Fruit fly (Drosophila melanogaster) whole organism, wandering third instar larva: Measurements from ENCODE around the gene CG32568.

Experiments used
- Abd-B ChIP-seq: fragments of >200 bp; optimal IDR thresholded peaks from 2 replicates; lab custom pipeline; 2017; ENCODE audit warnings: missing biosample characterization, missing genetic modification characterization
- CG32264 ChIP-seq: fragments of 200-800 bp; sonication (Bioruptor generic); optimal IDR thresholded peaks from 2 replicates; lab custom pipeline; 2016; ENCODE audit warnings: missing biosample characterization, missing genetic modification characterization
- CG9705 ChIP-seq: fragments of 200-800 bp; sonication (Bioruptor generic); optimal IDR thresholded peaks from 2 replicates; lab custom pipeline; 2018; ENCODE audit warnings: missing biosample characterization, mild to moderate bottlenecking, missing genetic modification characterization
- CrebA ChIP-seq: fragments of 200-800 bp; sonication (Bioruptor generic); optimal IDR thresholded peaks from 2 replicates; lab custom pipeline; 2016; ENCODE audit warnings: missing biosample characterization, mild to moderate bottlenecking, missing genetic modification characterization, borderline replicate concordance
- Dfd ChIP-seq: fragments of >200 bp; optimal IDR thresholded peaks from 2 replicates; lab custom pipeline; 2017; ENCODE audit warnings: missing biosample characterization, missing genetic modification characterization
- Dif ChIP-seq: fragments of 200-275, 200-300 bp; sonication (Bioruptor generic); optimal IDR thresholded peaks from 2 replicates; lab custom pipeline; 2018; ENCODE audit warnings: missing biosample characterization, missing genetic modification characterization; ENCODE audit not compliant: partially characterized antibody
- GATAd ChIP-seq: sonication (Bioruptor generic); optimal IDR thresholded peaks from 2 replicates; lab custom pipeline; 2016; ENCODE audit warnings: missing biosample characterization, missing genetic modification characterization
- HLH106 ChIP-seq: fragments of 200-800 bp; optimal IDR thresholded peaks from 3 replicates; lab custom pipeline; 2019; ENCODE audit warnings: missing biosample characterization, mild to moderate bottlenecking, missing genetic modification characterization, moderate library complexity
- Hnf4 ChIP-seq: fragments of 200-800 bp; sonication (Bioruptor generic); optimal IDR thresholded peaks from 2 replicates; lab custom pipeline; 2016; ENCODE audit warnings: missing biosample characterization, mild to moderate bottlenecking, missing genetic modification characterization
- Hr78 ChIP-seq: fragments of >200 bp; optimal IDR thresholded peaks from 2 replicates; lab custom pipeline; 2017; ENCODE audit warnings: missing biosample characterization, missing genetic modification characterization
- Hr83 ChIP-seq: fragments of 200-300 bp; sonication (Bioruptor generic); optimal IDR thresholded peaks from 2 replicates; lab custom pipeline; 2016; ENCODE audit warnings: missing biosample characterization, mild to moderate bottlenecking, missing genetic modification characterization, moderate library complexity; ENCODE audit not compliant: poor library complexity, severe bottlenecking
- Jra ChIP-seq: sonication (Bioruptor generic); optimal IDR thresholded peaks from 2 replicates; lab custom pipeline; 2016; ENCODE audit warnings: missing biosample characterization, missing genetic modification characterization
- Mio ChIP-seq: sonication (Bioruptor generic); optimal IDR thresholded peaks from 2 replicates; lab custom pipeline; 2016; ENCODE audit warnings: missing biosample characterization, missing genetic modification characterization
- Myc ChIP-seq: fragments of >200 bp; optimal IDR thresholded peaks from 2 replicates; lab custom pipeline; 2017
- N ChIP-seq: fragments of >200 bp; optimal IDR thresholded peaks from 2 replicates; lab custom pipeline; 2018; ENCODE audit warnings: missing biosample characterization, missing external identifiers, missing genetic modification characterization
- OdsH ChIP-seq: fragments of 200-800 bp; sonication (Bioruptor generic); optimal IDR thresholded peaks from 2 replicates; lab custom pipeline; 2016; ENCODE audit warnings: missing biosample characterization, mild to moderate bottlenecking, missing genetic modification characterization
- Rel ChIP-seq, 2 experiments: fragments of 200-800 bp; sonication (Bioruptor generic) in 1 of 2; optimal IDR thresholded peaks; 2 replicates in 1 of 2; 3 replicates in 1 of 2; lab custom pipeline; 2016 to 2019; ENCODE audit warnings: mild to moderate bottlenecking in 2 of 2, missing biosample characterization in 2 of 2, missing genetic modification characterization in 2 of 2, moderate library complexity in 1 of 2
- Sp1 ChIP-seq: fragments of 200-800 bp; sonication (Bioruptor generic); optimal IDR thresholded peaks from 3 replicates; lab custom pipeline; 2019; ENCODE audit warnings: missing biosample characterization, mild to moderate bottlenecking, missing genetic modification characterization, moderate library complexity
- Vsx2 ChIP-seq: fragments of 200-300, 225-300 bp; sonication (Bioruptor generic); optimal IDR thresholded peaks from 2 replicates; lab custom pipeline; 2018; ENCODE audit warnings: missing biosample characterization, missing genetic modification characterization; ENCODE audit not compliant: partially characterized antibody
- br ChIP-seq: fragments of 200-800 bp; sonication (Bioruptor generic); optimal IDR thresholded peaks from 2 replicates; lab custom pipeline; 2016; ENCODE audit warnings: missing biosample characterization, missing genetic modification characterization
- brk ChIP-seq: fragments of 200-800 bp; sonication (Bioruptor generic); optimal IDR thresholded peaks from 2 replicates; lab custom pipeline; 2016; ENCODE audit warnings: missing biosample characterization, mild to moderate bottlenecking, missing genetic modification characterization
- dl ChIP-seq, 2 experiments: fragments of 175-275, 200-275 bp in 1 of 2; fragments of 200-275 bp in 1 of 2; sonication (Bioruptor generic); optimal IDR thresholded peaks; lab custom pipeline; 2018; ENCODE audit warnings: mild to moderate bottlenecking in 2 of 2, missing biosample characterization in 2 of 2, missing genetic modification characterization in 2 of 2, moderate library complexity in 2 of 2; ENCODE audit not compliant: partially characterized antibody in 2 of 2, insufficient read depth in 1 of 2
- dmrt93B ChIP-seq: fragments of 200-800 bp; sonication (Bioruptor generic); optimal IDR thresholded peaks from 2 replicates; lab custom pipeline; 2018; ENCODE audit warnings: missing biosample characterization, mild to moderate bottlenecking, missing genetic modification characterization
- dsf ChIP-seq: sonication (Bioruptor generic); optimal IDR thresholded peaks from 2 replicates; lab custom pipeline; 2016; ENCODE audit warnings: missing biosample characterization, missing genetic modification characterization, borderline replicate concordance
- ey ChIP-seq: fragments of 200-800 bp; sonication (Bioruptor generic); optimal IDR thresholded peaks from 2 replicates; lab custom pipeline; 2016; ENCODE audit warnings: missing biosample characterization, missing genetic modification characterization
- foxo ChIP-seq, 2 experiments: fragments of 200-800 bp; sonication (Bioruptor generic); optimal IDR thresholded peaks; 2 replicates in 1 of 2; 3 replicates in 1 of 2; lab custom pipeline; 2016 to 2017; ENCODE audit warnings: missing biosample characterization in 2 of 2, missing genetic modification characterization in 2 of 2
- fru ChIP-seq: fragments of 200-800 bp; sonication (Bioruptor generic); optimal IDR thresholded peaks from 3 replicates; lab custom pipeline; 2016; ENCODE audit warnings: missing biosample characterization, mild to moderate bottlenecking, missing genetic modification characterization
- h ChIP-seq: fragments of 200-800 bp; sonication (Bioruptor generic); optimal IDR thresholded peaks from 3 replicates; lab custom pipeline; 2016; ENCODE audit warnings: missing biosample characterization, mild to moderate bottlenecking, missing genetic modification characterization
- jim ChIP-seq: fragments of 175-275, 200-325 bp; sonication (Bioruptor generic); optimal IDR thresholded peaks from 2 replicates; lab custom pipeline; 2016; ENCODE audit warnings: missing biosample characterization, mild to moderate bottlenecking, missing genetic modification characterization
- lola ChIP-seq: fragments of >200 bp; optimal IDR thresholded peaks from 2 replicates; lab custom pipeline; 2017; ENCODE audit warnings: missing biosample characterization, missing genetic modification characterization
- pan ChIP-seq: fragments of >200 bp; optimal IDR thresholded peaks from 2 replicates; lab custom pipeline; 2017
- psq ChIP-seq: fragments of 200-800 bp; sonication (Bioruptor generic); optimal IDR thresholded peaks from 3 replicates; lab custom pipeline; 2017; ENCODE audit warnings: missing biosample characterization, mild to moderate bottlenecking, missing genetic modification characterization, moderate library complexity
- rgr ChIP-seq: fragments of 200-800 bp; sonication (Bioruptor generic); optimal IDR thresholded peaks from 3 replicates; lab custom pipeline; 2016; ENCODE audit warnings: missing biosample characterization, mild to moderate bottlenecking, missing genetic modification characterization
- sage ChIP-seq: fragments of 200-800 bp; sonication (Bioruptor generic); optimal IDR thresholded peaks from 2 replicates; lab custom pipeline; 2016; ENCODE audit warnings: missing biosample characterization, mild to moderate bottlenecking, missing genetic modification characterization
- sv ChIP-seq: fragments of 200-800 bp; sonication (Bioruptor generic); optimal IDR thresholded peaks from 3 replicates; lab custom pipeline; 2016; ENCODE audit warnings: missing biosample characterization, missing genetic modification characterization
- tai ChIP-seq: sonication (Bioruptor generic); optimal IDR thresholded peaks from 2 replicates; lab custom pipeline; 2016; ENCODE audit warnings: missing biosample characterization, missing genetic modification characterization
- usp ChIP-seq: fragments of >200 bp; optimal IDR thresholded peaks from 2 replicates; lab custom pipeline; 2017; ENCODE audit warnings: missing biosample characterization, missing genetic modification characterization
- woc ChIP-seq: sonication (Bioruptor generic); optimal IDR thresholded peaks from 2 replicates; lab custom pipeline; 2016; ENCODE audit warnings: missing biosample characterization, mild to moderate bottlenecking, missing genetic modification characterization

The CG32568 gene

dm6 chrX:16740606-16741005, at the start of gene CG32568:
Gene CG32568, plus strand, starts transcription at chrX:16740906.
- TF ChIP-seq Myc (lab: Kevin White, UChicago) (no peak), dsf (no peak), Abd-B (no peak), Vsx2 (GFP tag; lab: Kevin White, UChicago) (no peak), dmrt93B (GFP tag; lab: Kevin White, UChicago) (no peak), foxo (GFP tag; optimal IDR thresholded peaks at IDR 0.05; lab: Kevin White, UChicago) (no peak), woc (no peak), usp (GFP tag; lab: Kevin White, UChicago) (no peak), CG32264 (GFP tag; lab: Kevin White, UChicago) (no peak), Hnf4 (GFP tag; lab: Kevin White, UChicago) (no peak), sv (GFP tag; lab: Kevin White, UChicago) (no peak), psq (no peak), Rel (GFP tag; optimal IDR thresholded peaks at IDR 0.05; lab: Kevin White, UChicago) (no peak), Rel (tag; optimal IDR thresholded peaks at IDR 0.05; lab: Kevin White, UChicago) (no peak), rgr (no peak)

- TF ChIP-seq Vsx2 (GFP tag; lab: Kevin White, UChicago) (no peak), woc (peak; percentile 7), Rel (GFP tag; optimal IDR thresholded peaks at IDR 0.05; lab: Kevin White, UChicago) (no peak), Rel (tag; optimal IDR thresholded peaks at IDR 0.05; lab: Kevin White, UChicago) (no peak), CG9705 (GFP tag; lab: Kevin White, UChicago) (peak; percentile 2), CG32264 (GFP tag; lab: Kevin White, UChicago) (no peak), sage (GFP tag; lab: Kevin White, UChicago) (no peak), Sp1 (GFP tag; lab: Kevin White, UChicago) (peak; percentile 20), dl (GFP tag; optimal IDR thresholded peaks at IDR 0.05; lab: Kevin White, UChicago; ENCODE audit: insufficient read depth in 1 of 2, partially characterized antibody in 2 of 2) (no peak), lola (GFP tag; lab: Kevin White, UChicago) (no peak), Mio (GFP tag; lab: Kevin White, UChicago) (no peak), jim (GFP tag; lab: Kevin White, UChicago) (no peak), fru (peak; percentile 59), Abd-B (no peak), sv (GFP tag; lab: Kevin White, UChicago) (peak; percentile 57), OdsH (GFP tag; lab: Kevin White, UChicago) (peak; percentile 54), HLH106 (tag; lab: Kevin White, UChicago) (peak; percentile 61), rgr (peak; percentile 74), Dfd (GFP tag; lab: Kevin White, UChicago) (no peak), ey (GFP tag; lab: Kevin White, UChicago) (peak; percentile 61), dmrt93B (GFP tag; lab: Kevin White, UChicago) (peak; percentile 28), GATAd (GFP tag; lab: Kevin White, UChicago) (no peak), Myc (lab: Kevin White, UChicago) (no peak), dsf (no peak), Dif (GFP tag; lab: Kevin White, UChicago) (no peak), psq (peak; percentile 24), usp (GFP tag; lab: Kevin White, UChicago) (no peak), foxo (GFP tag; optimal IDR thresholded peaks at IDR 0.05; lab: Kevin White, UChicago) (peak in 1 of 2 experiments; percentile 67), Jra (no peak), Hnf4 (GFP tag; lab: Kevin White, UChicago) (peak; percentile 38), Hr78 (GFP tag; lab: Kevin White, UChicago) (no peak), brk (GFP tag; lab: Kevin White, UChicago) (no peak), br (GFP tag; lab: Kevin White, UChicago) (peak; percentile 49), h (GFP tag; lab: Kevin White, UChicago) (peak; percentile 68), pan (lab: Kevin White, UChicago) (no peak), CrebA (GFP tag; lab: Kevin White, UChicago) (no peak), Hr83 (GFP tag; lab: Kevin White, UChicago) (no peak), N (no peak), tai (GFP tag; lab: Kevin White, UChicago) (no peak)
Observed at dm6 chrX:16691440-16691839, 49.3 kb upstream of the CG32568 start.
